Worm (Caenorhabditis elegans) whole organism, L1 larva: ENCODE results near the gene srt-6.

ENCODE experiments used
- C16A3.4 ChIP-seq: fragments of 150-350 bp; optimal IDR thresholded peaks from 2 replicates; lab custom pipeline; 2014; ENCODE audit warnings: missing biosample characterization, missing genetic modification characterization
- ama-1 ChIP-seq: fragments of 150-350 bp; optimal IDR thresholded peaks from 2 replicates; lab custom pipeline; 2014
- blmp-1 ChIP-seq: fragments of 150-350 bp; optimal IDR thresholded peaks from 2 replicates; lab custom pipeline; 2014; ENCODE audit warnings: missing biosample characterization, missing genetic modification characterization
- ceh-8 ChIP-seq: fragments of 200-800 bp; sonication (Bioruptor generic); optimal IDR thresholded peaks from 2 replicates; lab custom pipeline; 2018; ENCODE audit warnings: mild to moderate bottlenecking, missing genetic modification characterization, moderate library complexity, missing compliant biosample characterization
- ceh-88 ChIP-seq: fragments of 200-800 bp; sonication (Bioruptor generic); IDR thresholded peaks from 2 replicates; pipeline ENCODE4 v1.3.6; 2022; ENCODE audit warnings: missing genetic modification characterization, missing compliant biosample characterization
- dpl-1 ChIP-seq, 3 experiments: fragments of 150-350 bp in 2 of 3; sonication (generic microtip) in 1 of 3; optimal IDR thresholded peaks; 2 replicates each; lab custom pipeline; 2014 to 2017; ENCODE audit warnings: missing biosample characterization in 3 of 3, missing genetic modification characterization in 3 of 3, missing genetic modification reagents in 3 of 3
- efl-1 ChIP-seq, 4 experiments: fragments of 150-350 bp; optimal IDR thresholded peaks in 3 of 4; peaks in 1 of 4; 1 replicate in 1 of 4; 2 replicates in 3 of 4; lab custom pipeline; 2014; ENCODE audit warnings: missing biosample characterization in 2 of 4, missing genetic modification characterization in 2 of 4, missing genetic modification reagents in 2 of 4
- egl-27 ChIP-seq, 2 experiments: fragments of 150-350 bp in 1 of 2; sonication (generic microtip); optimal IDR thresholded peaks; 3 replicates each; lab custom pipeline; 2017 to 2018; ENCODE audit warnings: missing biosample characterization in 2 of 2, missing genetic modification characterization in 2 of 2, missing genetic modification reagents in 2 of 2
- elt-2 ChIP-seq: sonication (generic microtip); optimal IDR thresholded peaks from 2 replicates; lab custom pipeline; 2016; ENCODE audit warnings: missing genetic modification characterization, mild to moderate bottlenecking, inconsistent platforms, missing compliant biosample characterization, missing genetic modification reagents
- elt-3 ChIP-seq, 6 experiments: fragments of 150-350 bp in 1 of 6; sonication (generic microtip); optimal IDR thresholded peaks; 2 replicates each; lab custom pipeline; 2017 to 2018; ENCODE audit warnings: missing biosample characterization in 6 of 6, missing genetic modification characterization in 6 of 6, inconsistent platforms in 1 of 6
- fkh-10 ChIP-seq: sonication (generic microtip); optimal IDR thresholded peaks from 2 replicates; lab custom pipeline; 2017; ENCODE audit warnings: missing biosample characterization, missing genetic modification reagents, missing genetic modification characterization
- fkh-8 ChIP-seq: sonication (generic microtip); optimal IDR thresholded peaks from 2 replicates; lab custom pipeline; 2016; ENCODE audit warnings: mild to moderate bottlenecking, missing genetic modification characterization, missing compliant biosample characterization
- grh-1 ChIP-seq: fragments of 200-800 bp; sonication (Bioruptor generic); IDR thresholded peaks from 2 replicates; pipeline ENCODE4 v1.3.6; 2022; ENCODE audit warnings: missing genetic modification reagents, missing genetic modification characterization, missing compliant biosample characterization
- hlh-17 ChIP-seq: fragments of 200-800 bp; sonication (Bioruptor generic); optimal IDR thresholded peaks from 2 replicates; lab custom pipeline; 2018; ENCODE audit warnings: missing genetic modification characterization, mild to moderate bottlenecking, missing compliant biosample characterization, moderate library complexity, borderline replicate concordance
- hpl-2 ChIP-seq: fragments of 150-350 bp; optimal IDR thresholded peaks from 2 replicates; lab custom pipeline; 2014; ENCODE audit warnings: missing biosample characterization, missing genetic modification reagents, missing genetic modification characterization
- irx-1 ChIP-seq: sonication (generic microtip); optimal IDR thresholded peaks from 2 replicates; lab custom pipeline; 2016; ENCODE audit warnings: missing genetic modification characterization, missing compliant biosample characterization
- lin-14 ChIP-seq: fragments of 200-800 bp; sonication (Bioruptor generic); optimal IDR thresholded peaks from 2 replicates; lab custom pipeline; 2018; ENCODE audit warnings: mild to moderate bottlenecking, missing genetic modification characterization, moderate library complexity, missing compliant biosample characterization
- lin-35 ChIP-seq, 2 experiments: fragments of 150-350 bp; optimal IDR thresholded peaks; 2 replicates each; lab custom pipeline; 2014; ENCODE audit warnings: missing biosample characterization in 2 of 2, missing genetic modification characterization in 2 of 2, missing genetic modification reagents in 2 of 2
- lir-3 ChIP-seq: sonication (generic microtip); optimal IDR thresholded peaks from 2 replicates; lab custom pipeline; 2016; ENCODE audit warnings: mild to moderate bottlenecking, missing genetic modification characterization, moderate library complexity, missing compliant biosample characterization; ENCODE audit not compliant: poor library complexity
- lsy-2 ChIP-seq, 2 experiments: fragments of 150-350 bp; optimal IDR thresholded peaks; 2 replicates each; lab custom pipeline; 2014; ENCODE audit warnings: missing biosample characterization in 2 of 2, missing genetic modification characterization in 2 of 2
- mab-9 ChIP-seq: fragments of 200-800 bp; sonication (Bioruptor generic); IDR thresholded peaks from 2 replicates; pipeline ENCODE4 v1.3.6; 2022; ENCODE audit warnings: missing genetic modification reagents, missing genetic modification characterization, missing compliant biosample characterization
- mdl-1 ChIP-seq, 2 experiments: fragments of 150-350 bp; optimal IDR thresholded peaks; 2 replicates each; lab custom pipeline; 2014 to 2017; ENCODE audit warnings: missing biosample characterization in 2 of 2, missing genetic modification characterization in 2 of 2, inconsistent platforms in 1 of 2
- mef-2 ChIP-seq: fragments of 150-350 bp; optimal IDR thresholded peaks from 2 replicates; lab custom pipeline; 2014; ENCODE audit warnings: missing biosample characterization, missing genetic modification characterization
- mep-1 ChIP-seq: fragments of 150-350 bp; optimal IDR thresholded peaks from 2 replicates; lab custom pipeline; 2014; ENCODE audit warnings: missing biosample characterization, missing genetic modification characterization
- nhr-11 ChIP-seq: fragments of 150-350 bp; optimal IDR thresholded peaks from 2 replicates; lab custom pipeline; 2014; ENCODE audit warnings: missing biosample characterization, missing genetic modification characterization
- nhr-19 ChIP-seq: fragments of 200-800 bp; sonication (Bioruptor generic); conservative IDR thresholded peaks from 2 replicates; pipeline ENCODE4 v1.3.6; 2022; ENCODE audit warnings: missing genetic modification characterization, missing compliant biosample characterization
- nhr-20 ChIP-seq: sonication (generic microtip); optimal IDR thresholded peaks from 2 replicates; lab custom pipeline; 2016; ENCODE audit warnings: mild to moderate bottlenecking, missing genetic modification characterization, missing compliant biosample characterization
- nhr-47 ChIP-seq: sonication (generic microtip); optimal IDR thresholded peaks from 2 replicates; lab custom pipeline; 2016; ENCODE audit warnings: mild to moderate bottlenecking, missing genetic modification characterization, moderate library complexity, missing compliant biosample characterization
- nhr-71 ChIP-seq: sonication (generic microtip); optimal IDR thresholded peaks from 2 replicates; lab custom pipeline; 2016; ENCODE audit warnings: mild to moderate bottlenecking, missing genetic modification characterization, moderate library complexity, missing compliant biosample characterization
- nhr-76 ChIP-seq: sonication (generic microtip); optimal IDR thresholded peaks from 2 replicates; lab custom pipeline; 2017; ENCODE audit warnings: missing biosample characterization, missing genetic modification characterization
- nhr-77 ChIP-seq: fragments of 150-350 bp; optimal IDR thresholded peaks from 2 replicates; lab custom pipeline; 2014; ENCODE audit warnings: missing biosample characterization, missing genetic modification characterization
- nhr-85 ChIP-seq: sonication (generic microtip); peaks from one replicate; lab custom pipeline; 2016; ENCODE audit warnings: missing genetic modification characterization, inconsistent platforms, missing compliant biosample characterization
- nhr-90 ChIP-seq: sonication (generic microtip); optimal IDR thresholded peaks from 2 replicates; lab custom pipeline; 2016; ENCODE audit warnings: mild to moderate bottlenecking, missing genetic modification characterization, missing compliant biosample characterization; ENCODE audit not compliant: poor library complexity
- skn-1 ChIP-seq: fragments of 150-350 bp; optimal IDR thresholded peaks from 2 replicates; lab custom pipeline; 2014; ENCODE audit warnings: missing biosample characterization, missing genetic modification characterization
- snpc-4 ChIP-seq: fragments of 150-350 bp; optimal IDR thresholded peaks from 2 replicates; lab custom pipeline; 2014; ENCODE audit warnings: missing biosample characterization, missing genetic modification characterization
- snu-23 ChIP-seq: sonication (generic microtip); optimal IDR thresholded peaks from 2 replicates; lab custom pipeline; 2016; ENCODE audit warnings: missing genetic modification characterization, missing compliant biosample characterization
- sox-4 ChIP-seq: sonication (generic microtip); optimal IDR thresholded peaks from 2 replicates; lab custom pipeline; 2016; ENCODE audit warnings: missing genetic modification characterization, missing compliant biosample characterization
- sptf-1 ChIP-seq: fragments of 150-350 bp; optimal IDR thresholded peaks from 2 replicates; lab custom pipeline; 2014; ENCODE audit warnings: missing biosample characterization, missing genetic modification characterization
- swsn-7 ChIP-seq: sonication (generic microtip); optimal IDR thresholded peaks from 2 replicates; lab custom pipeline; 2016; ENCODE audit warnings: missing genetic modification characterization, missing compliant biosample characterization
- tbx-2 ChIP-seq: sonication (generic microtip); optimal IDR thresholded peaks from 2 replicates; lab custom pipeline; 2016; ENCODE audit warnings: missing genetic modification characterization, missing compliant biosample characterization
- unc-130 ChIP-seq: fragments of 150-350 bp; optimal IDR thresholded peaks from 2 replicates; lab custom pipeline; 2017; ENCODE audit warnings: missing biosample characterization, missing genetic modification characterization, inconsistent platforms
- unc-30 ChIP-seq: sonication (generic microtip); optimal IDR thresholded peaks from 2 replicates; lab custom pipeline; 2017; ENCODE audit warnings: missing biosample characterization, missing genetic modification characterization
- unc-62 ChIP-seq: fragments of 150-350 bp; optimal IDR thresholded peaks from 2 replicates; lab custom pipeline; 2014; ENCODE audit warnings: missing biosample characterization, missing genetic modification reagents, missing genetic modification characterization
- unc-86 ChIP-seq: sonication (generic microtip); optimal IDR thresholded peaks from 2 replicates; lab custom pipeline; 2016; ENCODE audit warnings: missing genetic modification characterization, missing compliant biosample characterization
- unc-98 ChIP-seq: fragments of 200-800 bp; sonication (Bioruptor generic); IDR thresholded peaks from 2 replicates; pipeline ENCODE4 v1.3.6; 2022; ENCODE audit warnings: missing genetic modification characterization, missing compliant biosample characterization
- vab-15 ChIP-seq: sonication (generic microtip); optimal IDR thresholded peaks from 2 replicates; lab custom pipeline; 2017; ENCODE audit warnings: missing genotype, mild to moderate bottlenecking, missing genetic modification characterization, missing compliant biosample characterization
- zip-4 ChIP-seq: fragments of 200-800 bp; sonication (Bioruptor generic); optimal IDR thresholded peaks from 2 replicates; lab custom pipeline; 2018; ENCODE audit warnings: mild to moderate bottlenecking, missing genetic modification characterization, moderate library complexity, missing compliant biosample characterization
- ztf-4 ChIP-seq: fragments of 150-350 bp; optimal IDR thresholded peaks from 2 replicates; lab custom pipeline; 2014; ENCODE audit warnings: missing biosample characterization, missing genetic modification characterization

The srt-6 gene

ce11 chrV:7437538-7437937 lies 28.9 kb upstream of the srt-6 start, which contains the start of gene F25E5.9 (continued):
- TF ChIP-seq nhr-90 (tag; lab: Kevin White, UChicago) (no peak), nhr-77 (no peak), mdl-1 (tag; optimal IDR thresholded peaks at IDR 0.05; lab: Kevin White, UChicago) (no peak), snpc-4 (tag; lab: Kevin White, UChicago) (no peak), dpl-1 (GFP tag; optimal IDR thresholded peaks at IDR 0.05; lab: Kevin White, UChicago) (peak in 1 of 3 experiments; percentile 11), egl-27 (tag; optimal IDR thresholded peaks at IDR 0.05; lab: Kevin White, UChicago) (no peak), nhr-85 (no peak), ceh-88 (GFP tag; lab: Robert Waterston, UW) (no peak), hpl-2 (GFP tag; lab: Kevin White, UChicago) (no peak), fkh-8 (tag; lab: Kevin White, UChicago) (peak; percentile 29), ceh-8 (GFP tag; lab: Kevin White, UChicago) (no peak), lir-3 (tag; lab: Kevin White, UChicago) (no peak), unc-86 (tag; lab: Kevin White, UChicago) (peak; percentile 5), unc-30 (tag; lab: Kevin White, UChicago) (no peak), nhr-20 (tag; lab: Kevin White, UChicago) (no peak), unc-98 (GFP tag; lab: Robert Waterston, UW) (no peak), lsy-2 (tag; optimal IDR thresholded peaks at IDR 0.05; lab: Kevin White, UChicago) (peak in 1 of 2 experiments; percentile 27), C16A3.4 (tag; lab: Kevin White, UChicago) (no peak), grh-1 (GFP tag; lab: Robert Waterston, UW) (no peak), nhr-47 (tag; lab: Kevin White, UChicago) (no peak), vab-15 (no peak), fkh-10 (GFP tag; lab: Kevin White, UChicago) (peak; percentile 38)

ce11 chrV:7436911-7437310 lies 28.3 kb upstream of the srt-6 start:
- TF ChIP-seq blmp-1 (tag; lab: Kevin White, UChicago) (peak; percentile 94), grh-1 (GFP tag; lab: Robert Waterston, UW) (peak; percentile 64), elt-2 (tag; lab: Kevin White, UChicago) (no peak), lin-35 (GFP tag; optimal IDR thresholded peaks at IDR 0.05; lab: Kevin White, UChicago) (peak in 1 of 2 experiments; percentile 84), mef-2 (no peak), nhr-71 (tag; lab: Kevin White, UChicago) (peak; percentile 80), snu-23 (GFP tag; lab: Kevin White, UChicago) (peak; percentile 74), zip-4 (GFP tag; lab: Kevin White, UChicago) (no peak), unc-130 (tag; lab: Kevin White, UChicago) (peak; percentile 72), efl-1 (optimal IDR thresholded peaks at IDR 0.05; lab: Kevin White, UChicago) (peak in 1 of 2 experiments; percentile 14), efl-1 (GFP tag; optimal IDR thresholded peaks at IDR 0.05 in 1 of 2; lab: Kevin White, UChicago) (peak in 1 of 2 experiments; percentile 1), dpl-1 (GFP tag; optimal IDR thresholded peaks at IDR 0.05; lab: Kevin White, UChicago) (peak in 2 of 3 experiments; percentile 20 to 31), mep-1 (tag; lab: Kevin White, UChicago) (peak; percentile 58), nhr-47 (tag; lab: Kevin White, UChicago) (peak; percentile 57), ztf-4 (tag; lab: Kevin White, UChicago) (peak; percentile 67), nhr-20 (tag; lab: Kevin White, UChicago) (peak; percentile 80), nhr-85 (peak; percentile 93), hlh-17 (no peak), nhr-11 (tag; lab: Kevin White, UChicago) (no peak), C16A3.4 (tag; lab: Kevin White, UChicago) (peak; percentile 32), ama-1 (lab: Kevin White, UChicago) (peak; percentile 87), skn-1 (peak; percentile 54), swsn-7 (tag; lab: Kevin White, UChicago) (peak; percentile 4), nhr-76 (no peak), lin-14 (peak; percentile 71), mab-9 (GFP tag; lab: Robert Waterston, UW) (no peak), lsy-2 (tag; optimal IDR thresholded peaks at IDR 0.05; lab: Kevin White, UChicago) (peak in 1 of 2 experiments; percentile 44), mdl-1 (tag; optimal IDR thresholded peaks at IDR 0.05; lab: Kevin White, UChicago) (peak in 1 of 2 experiments; percentile 79), vab-15 (peak; percentile 21), unc-98 (GFP tag; lab: Robert Waterston, UW) (no peak), fkh-10 (GFP tag; lab: Kevin White, UChicago) (no peak), tbx-2 (tag; lab: Kevin White, UChicago) (peak; percentile 65), elt-3 (tag; optimal IDR thresholded peaks at IDR 0.05; lab: Kevin White, UChicago) (peak in 4 of 6 experiments; percentile 0 to 97 (median 50)), unc-62 (GFP tag; lab: Kevin White, UChicago) (no peak), nhr-19 (GFP tag; lab: Robert Waterston, UW) (peak; percentile 79), nhr-90 (tag; lab: Kevin White, UChicago) (peak; percentile 77), irx-1 (no peak), sox-4 (tag; lab: Kevin White, UChicago) (no peak), sptf-1 (tag; lab: Kevin White, UChicago) (no peak)
